Worm (Caenorhabditis elegans) whole organism, L3 larva: ENCODE results near the gene Y39A1C.1.

ENCODE experiments used
- ceh-9 ChIP-seq: sonication (generic microtip); optimal IDR thresholded peaks from 2 replicates; lab custom pipeline; 2018; ENCODE audit warnings: missing biosample characterization, missing genetic modification characterization
- egl-27 ChIP-seq: sonication (generic microtip); optimal IDR thresholded peaks from 4 replicates; lab custom pipeline; 2017; ENCODE audit warnings: missing biosample characterization, missing genetic modification reagents, missing genetic modification characterization
- fkh-10 ChIP-seq: sonication (generic microtip); optimal IDR thresholded peaks from 2 replicates; lab custom pipeline; 2017; ENCODE audit warnings: missing biosample characterization, missing genetic modification reagents, missing genetic modification characterization
- fos-1 ChIP-seq: fragments of 150-350 bp; optimal IDR thresholded peaks from 2 replicates; lab custom pipeline; 2014; ENCODE audit warnings: missing biosample characterization, missing genetic modification characterization
- jun-1 ChIP-seq: fragments of 150-350 bp; optimal IDR thresholded peaks from 2 replicates; lab custom pipeline; 2014; ENCODE audit warnings: missing biosample characterization, missing genetic modification reagents, missing genetic modification characterization
- lin-15B ChIP-seq: fragments of 150-350 bp; optimal IDR thresholded peaks from 2 replicates; lab custom pipeline; 2014; ENCODE audit warnings: missing biosample characterization, missing genetic modification characterization
- lin-39 ChIP-seq: fragments of 150-350 bp; optimal IDR thresholded peaks from 2 replicates; lab custom pipeline; 2018; ENCODE audit warnings: missing biosample characterization, missing genetic modification reagents, missing genetic modification characterization
- nhr-237 ChIP-seq: fragments of 150-350 bp; optimal IDR thresholded peaks from 2 replicates; lab custom pipeline; 2014; ENCODE audit warnings: missing biosample characterization, missing genetic modification characterization
- nhr-28 ChIP-seq: fragments of 150-350 bp; optimal IDR thresholded peaks from 2 replicates; lab custom pipeline; 2014; ENCODE audit warnings: missing biosample characterization, missing genetic modification characterization
- snpc-4 ChIP-seq: fragments of 150-350 bp; optimal IDR thresholded peaks from 2 replicates; lab custom pipeline; 2014; ENCODE audit warnings: missing biosample characterization, missing genetic modification characterization
- tbx-2 ChIP-seq: sonication (generic microtip); optimal IDR thresholded peaks from 2 replicates; lab custom pipeline; 2016; ENCODE audit warnings: mild to moderate bottlenecking, missing genetic modification characterization, missing compliant biosample characterization
- unc-62 ChIP-seq: fragments of 150-350 bp; sonication (generic microtip); optimal IDR thresholded peaks from 4 replicates; lab custom pipeline; 2014; ENCODE audit warnings: missing biosample characterization, missing genetic modification reagents, missing genetic modification characterization

DNA sequence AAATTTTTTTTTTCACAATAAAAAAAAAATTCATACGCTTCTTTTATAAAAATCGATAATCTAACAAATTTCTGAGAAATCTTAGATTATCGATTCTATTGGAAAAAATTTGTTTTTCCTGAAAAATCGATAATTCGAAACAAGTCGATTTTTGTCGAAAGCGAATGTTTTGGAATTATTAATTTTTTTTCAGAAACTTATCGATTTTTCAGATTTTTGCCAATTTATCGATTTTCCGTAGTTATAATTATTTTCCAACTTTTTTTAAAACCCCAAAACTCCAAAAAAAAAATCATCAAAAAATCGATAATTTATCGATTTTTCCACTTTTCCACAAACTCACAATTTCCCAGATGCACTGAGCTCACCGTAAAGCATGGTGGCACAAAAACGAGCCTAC lies 6.1 kb downstream of the Y39A1C.1 start:
- TF ChIP-seq snpc-4 (tag; lab: Kevin White, UChicago) = no peak
- TF ChIP-seq lin-15B = no peak
- no peak for TF ChIP-seq tbx-2 (tag; lab: Kevin White, UChicago)
- no peak for TF ChIP-seq ceh-9 (tag; lab: Kevin White, UChicago)
- TF ChIP-seq lin-39 = no peak
- TF ChIP-seq jun-1 = no peak
- TF ChIP-seq fkh-10 (GFP tag; lab: Kevin White, UChicago) = no peak
- no peak for TF ChIP-seq nhr-28 (tag; lab: Kevin White, UChicago)
- TF ChIP-seq unc-62 (GFP tag; lab: Kevin White, UChicago) = no peak
- TF ChIP-seq egl-27 (tag; lab: Kevin White, UChicago) = no peak
- TF ChIP-seq fos-1 (tag; lab: Kevin White, UChicago) = no peak
- no peak for TF ChIP-seq nhr-237
